Worm (Caenorhabditis elegans) whole organism, L4/young adult: Measurements from ENCODE around the gene ser-1.

Experiments used
- W03F9.2 ChIP-seq: fragments of 150-350 bp; optimal IDR thresholded peaks from 2 replicates; lab custom pipeline; 2014; ENCODE audit warnings: missing biosample characterization, missing genetic modification characterization
- dao-5 ChIP-seq: sonication (generic microtip); optimal IDR thresholded peaks from 2 replicates; lab custom pipeline; 2016; ENCODE audit warnings: missing genotype, missing genetic modification characterization, moderate library complexity, missing compliant biosample characterization
- him-1 ChIP-seq: sonication (generic microtip); optimal IDR thresholded peaks from 2 replicates; lab custom pipeline; 2016; ENCODE audit warnings: missing genotype, missing genetic modification reagents, missing genetic modification characterization, missing compliant biosample characterization

ce11 chrX:16590803-16591202 is 11.3 kb downstream of the ser-1 start:
- TF ChIP-seq him-1 = peak; percentile 62
- peak; percentile 19 for TF ChIP-seq W03F9.2 (tag; lab: Kevin White, UChicago)
- TF ChIP-seq dao-5 = peak; percentile 18
